Fruit fly (Drosophila melanogaster) whole organism, embryonic: ENCODE results near the gene CG9166.

Source experiments
- Abd-B ChIP-seq: fragments of 200-800 bp; sonication (Bioruptor generic); optimal IDR thresholded peaks from 2 replicates; lab custom pipeline; 2018; ENCODE audit warnings: missing biosample characterization, mild to moderate bottlenecking, missing genetic modification characterization, moderate library complexity
- Awh ChIP-seq: fragments of 200-800 bp; sonication (Bioruptor generic); IDR thresholded peaks from 2 replicates; pipeline ENCODE4, ENCODE4 v1.3.6; 2022; ENCODE audit warnings: missing biosample characterization, missing genetic modification characterization
- C15 ChIP-seq: fragments of 200-800 bp; sonication (Bioruptor generic); IDR thresholded peaks from 3 replicates; pipeline ENCODE4 v1.3.6; 2022; ENCODE audit warnings: missing biosample characterization, missing genetic modification characterization
- CG1024 ChIP-seq: fragments of 200-800 bp; sonication (Bioruptor generic); IDR thresholded peaks from 2 replicates; pipeline ENCODE4 v1.3.6; 2022; ENCODE audit warnings: missing biosample characterization, missing genetic modification characterization
- CG10431 ChIP-seq: fragments of 200-800 bp; sonication (Bioruptor generic); optimal IDR thresholded peaks from 3 replicates; lab custom pipeline; 2018; ENCODE audit warnings: missing biosample characterization, mild to moderate bottlenecking, missing genetic modification characterization
- CG11695 ChIP-seq: fragments of 200-800 bp; sonication (Bioruptor generic); IDR thresholded peaks from 3 replicates; pipeline ENCODE4 v1.3.6; 2022; ENCODE audit warnings: missing biosample characterization, missing genetic modification characterization
- CG12236 ChIP-seq: fragments of 200-800 bp; sonication (Bioruptor generic); optimal IDR thresholded peaks from 2 replicates; lab custom pipeline; 2016; ENCODE audit warnings: missing biosample characterization, missing genetic modification characterization
- CG13123 ChIP-seq: fragments of 200-800 bp; sonication (Bioruptor generic); optimal IDR thresholded peaks from 2 replicates; lab custom pipeline; 2016; ENCODE audit warnings: missing biosample characterization, missing genetic modification characterization
- CG14050 ChIP-seq: fragments of 200-800 bp; sonication (Bioruptor generic); IDR thresholded peaks from 3 replicates; pipeline ENCODE4 v1.3.6; 2022; ENCODE audit warnings: missing biosample characterization, missing genetic modification characterization
- CG16863 ChIP-seq: fragments of 200-800 bp; sonication (Bioruptor generic); optimal IDR thresholded peaks from 3 replicates; lab custom pipeline; 2016; ENCODE audit warnings: missing biosample characterization, missing genetic modification characterization
- CG1792 ChIP-seq: fragments of 200-800 bp; sonication (Bioruptor generic); optimal IDR thresholded peaks from 2 replicates; lab custom pipeline; 2016; ENCODE audit warnings: missing biosample characterization, missing genetic modification characterization
- CG18619 ChIP-seq: fragments of 200-800 bp; sonication (Bioruptor generic); optimal IDR thresholded peaks from 3 replicates; lab custom pipeline; 2017; ENCODE audit warnings: missing biosample characterization, mild to moderate bottlenecking, missing genetic modification characterization
- CG2199 ChIP-seq: fragments of 200-800 bp; sonication (Bioruptor generic); IDR thresholded peaks from 3 replicates; pipeline ENCODE4 v1.3.6; 2022; ENCODE audit warnings: missing biosample characterization, missing genetic modification characterization
- CG2712 ChIP-seq: fragments of 200-800 bp; optimal IDR thresholded peaks from 3 replicates; lab custom pipeline; 2019; ENCODE audit warnings: missing biosample characterization, mild to moderate bottlenecking, missing genetic modification characterization, moderate library complexity
- CG32767 ChIP-seq: fragments of 200-800 bp; sonication (Bioruptor generic); IDR thresholded peaks from 2 replicates; pipeline ENCODE4 v1.3.6; 2022; ENCODE audit warnings: missing biosample characterization, missing genetic modification characterization
- CG5245 ChIP-seq: fragments of 200-800 bp; sonication (Bioruptor generic); optimal IDR thresholded peaks from 3 replicates; lab custom pipeline; 2016; ENCODE audit warnings: missing biosample characterization, missing genetic modification characterization
- CG6683 ChIP-seq: fragments of 200-800 bp; sonication (Bioruptor generic); optimal IDR thresholded peaks from 2 replicates; lab custom pipeline; 2017; ENCODE audit warnings: missing biosample characterization, mild to moderate bottlenecking, missing genetic modification characterization, missing genetic modification reagents
- CG7271 ChIP-seq: fragments of 200-800 bp; sonication (Bioruptor generic); optimal IDR thresholded peaks from 2 replicates; lab custom pipeline; 2018; ENCODE audit warnings: missing biosample characterization, mild to moderate bottlenecking, missing genetic modification characterization, moderate library complexity
- CG7357 ChIP-seq: fragments of 200-800 bp; sonication (Bioruptor generic); IDR thresholded peaks from 3 replicates; pipeline ENCODE4 v1.3.6; 2022; ENCODE audit warnings: missing biosample characterization, missing genetic modification characterization
- CG7372 ChIP-seq: fragments of 200-800 bp; sonication (Bioruptor generic); IDR thresholded peaks from 2 replicates; pipeline ENCODE4 v1.3.6; 2022; ENCODE audit warnings: missing biosample characterization, missing genetic modification characterization
- ERR ChIP-seq: fragments of 200-800 bp; sonication (Bioruptor generic); optimal IDR thresholded peaks from 2 replicates; lab custom pipeline; 2016; ENCODE audit warnings: missing biosample characterization, missing genetic modification characterization
- Ets65A ChIP-seq: fragments of 200-800 bp; sonication (Bioruptor generic); peaks from one replicate; lab custom pipeline; 2016; ENCODE audit warnings: missing biosample characterization, missing genetic modification characterization
- Gug ChIP-seq: fragments of 200-800 bp; sonication (Bioruptor generic); IDR thresholded peaks from 4 replicates; pipeline ENCODE4 v1.3.6; 2022; ENCODE audit warnings: missing biosample characterization, missing genetic modification characterization
- H2.0 ChIP-seq: fragments of 200-800 bp; sonication (Bioruptor generic); IDR thresholded peaks from 2 replicates; pipeline ENCODE4 v1.3.6; 2022; ENCODE audit warnings: missing biosample characterization, missing genetic modification characterization
- Hr3 ChIP-seq: fragments of 200-800 bp; sonication (Bioruptor generic); optimal IDR thresholded peaks from 3 replicates; lab custom pipeline; 2016; ENCODE audit warnings: missing biosample characterization, missing genetic modification characterization
- MBD-R2 ChIP-seq: fragments of 200-800 bp; sonication (Bioruptor generic); IDR thresholded peaks from 2 replicates; pipeline ENCODE4 v1.3.6; 2022; ENCODE audit warnings: missing biosample characterization, missing genetic modification characterization
- NK7.1 ChIP-seq: fragments of 200-800 bp; sonication (Bioruptor generic); optimal IDR thresholded peaks from 3 replicates; lab custom pipeline; 2016; ENCODE audit warnings: missing biosample characterization, missing genetic modification characterization
- Neu2 ChIP-seq: fragments of 200-800 bp; sonication (Bioruptor generic); optimal IDR thresholded peaks from 3 replicates; lab custom pipeline; 2016; ENCODE audit warnings: missing biosample characterization, missing genetic modification characterization, borderline replicate concordance
- Optix ChIP-seq: fragments of 200-800 bp; sonication (Bioruptor generic); IDR thresholded peaks from 3 replicates; pipeline ENCODE4 v1.3.6; 2022; ENCODE audit warnings: missing biosample characterization, missing genetic modification characterization
- Rx ChIP-seq: fragments of 200-800 bp; sonication (Bioruptor generic); IDR thresholded peaks from 2 replicates; pipeline ENCODE4 v1.3.6; 2022; ENCODE audit warnings: missing biosample characterization, missing genetic modification characterization
- Side ChIP-seq: fragments of 200-800 bp; sonication (Bioruptor generic); optimal IDR thresholded peaks from 2 replicates; lab custom pipeline; 2016; ENCODE audit warnings: missing biosample characterization, missing genetic modification characterization
- Sin3A ChIP-seq: fragments of >200 bp; optimal IDR thresholded peaks from 2 replicates; lab custom pipeline; 2018
- Six4 ChIP-seq: fragments of 200-800 bp; sonication (Bioruptor generic); optimal IDR thresholded peaks from 2 replicates; lab custom pipeline; 2016; ENCODE audit warnings: missing biosample characterization, missing genetic modification characterization
- Usf ChIP-seq: fragments of 200-800 bp; sonication (Bioruptor generic); optimal IDR thresholded peaks from 2 replicates; lab custom pipeline; 2017; ENCODE audit warnings: missing genotype, missing biosample characterization, missing genetic modification characterization
- Xbp1 ChIP-seq: fragments of 200-800 bp; sonication (Bioruptor generic); optimal IDR thresholded peaks from 3 replicates; lab custom pipeline; 2016; ENCODE audit warnings: missing biosample characterization, mild to moderate bottlenecking, missing genetic modification characterization
- bab2 ChIP-seq: fragments of 200-800 bp; sonication (Bioruptor generic); optimal IDR thresholded peaks from 2 replicates; lab custom pipeline; 2016; ENCODE audit warnings: missing biosample characterization, missing genetic modification characterization
- bcd ChIP-seq: fragments of 200-800 bp; sonication (Bioruptor generic); optimal IDR thresholded peaks from 2 replicates; lab custom pipeline; 2017; ENCODE audit warnings: missing biosample characterization, mild to moderate bottlenecking, missing genetic modification characterization
- bigmax ChIP-seq: fragments of 200-800 bp; sonication (Bioruptor generic); optimal IDR thresholded peaks from 2 replicates; lab custom pipeline; 2018; ENCODE audit warnings: missing biosample characterization, mild to moderate bottlenecking, missing genetic modification characterization
- chif ChIP-seq, 2 experiments: fragments of 200-800 bp; sonication (Bioruptor generic); optimal IDR thresholded peaks; 3 replicates each; lab custom pipeline; 2016; ENCODE audit warnings: missing biosample characterization in 2 of 2, missing genetic modification characterization in 2 of 2
- crp ChIP-seq, 2 experiments: fragments of 200-800 bp; sonication (Bioruptor generic); optimal IDR thresholded peaks; 2 replicates in 1 of 2; 3 replicates in 1 of 2; lab custom pipeline; 2017; ENCODE audit warnings: missing biosample characterization in 2 of 2, missing genetic modification characterization in 2 of 2, mild to moderate bottlenecking in 1 of 2, moderate library complexity in 1 of 2
- dan ChIP-seq: fragments of 200-800 bp; sonication (Bioruptor generic); IDR thresholded peaks from 2 replicates; pipeline ENCODE4 v1.3.6; 2022; ENCODE audit warnings: missing biosample characterization, missing genetic modification characterization
- fd3F ChIP-seq: fragments of 200-800 bp; sonication (Bioruptor generic); optimal IDR thresholded peaks from 2 replicates; lab custom pipeline; 2018; ENCODE audit warnings: missing biosample characterization, mild to moderate bottlenecking, missing genetic modification characterization, moderate library complexity
- inv ChIP-seq: fragments of 200-800 bp; sonication (Bioruptor generic); IDR thresholded peaks from 2 replicates; pipeline ENCODE4 v1.3.6; 2022; ENCODE audit warnings: missing biosample characterization, missing genetic modification characterization; ENCODE audit not compliant: partially characterized antibody
- lola ChIP-seq, 3 experiments: fragments of >200 bp in 2 of 3; fragments of 200-800 bp in 1 of 3; sonication (Bioruptor generic) in 1 of 3; optimal IDR thresholded peaks; 2 replicates each; lab custom pipeline; 2017 to 2019; ENCODE audit warnings: missing biosample characterization in 3 of 3, missing genetic modification characterization in 3 of 3, mild to moderate bottlenecking in 1 of 3, moderate library complexity in 1 of 3
- otp ChIP-seq: fragments of 200-800 bp; sonication (Bioruptor generic); IDR thresholded peaks from 3 replicates; pipeline ENCODE4, ENCODE4 v1.3.6; 2022; ENCODE audit warnings: missing biosample characterization, missing genetic modification characterization
- repo ChIP-seq: fragments of 200-800 bp; sonication (Bioruptor generic); optimal IDR thresholded peaks from 2 replicates; lab custom pipeline; 2016; ENCODE audit warnings: missing biosample characterization, missing genetic modification characterization
- shn ChIP-seq: fragments of 200-800 bp; sonication (Bioruptor generic); optimal IDR thresholded peaks from 3 replicates; lab custom pipeline; 2016; ENCODE audit warnings: missing biosample characterization, missing genetic modification characterization
- tin ChIP-seq: fragments of 200-800 bp; sonication (Bioruptor generic); optimal IDR thresholded peaks from 3 replicates; lab custom pipeline; 2016; ENCODE audit warnings: missing biosample characterization, missing genetic modification characterization
- tna ChIP-seq: fragments of 200-800 bp; sonication (Bioruptor generic); IDR thresholded peaks from 2 replicates; pipeline ENCODE4 v1.3.6; 2022; ENCODE audit warnings: missing biosample characterization, missing genetic modification characterization; ENCODE audit not compliant: partially characterized antibody
- trem ChIP-seq: fragments of 200-800 bp; optimal IDR thresholded peaks from 3 replicates; lab custom pipeline; 2019; ENCODE audit warnings: missing biosample characterization, mild to moderate bottlenecking, missing genetic modification characterization, moderate library complexity

CG9166 gene

dm6 chr3L:1378862-1379543 is 28.1 kb downstream of the CG9166 start (continued):
- TF ChIP-seq inv (GFP tag; lab: Robert Waterston, UW): no peak
- TF ChIP-seq shn (GFP tag; lab: Kevin White, UChicago): no peak
- peak; percentile 22 to 47 for TF ChIP-seq chif (GFP tag; optimal IDR thresholded peaks at IDR 0.05; lab: Kevin White, UChicago)
- peak; percentile 52; the same call in 1 of the 2 replicates for TF ChIP-seq CG1024 (GFP tag; lab: Robert Waterston, UW)
- TF ChIP-seq trem (tag; lab: Kevin White, UChicago): peak; percentile 51
- peak; percentile 67 for TF ChIP-seq bab2 (GFP tag; lab: Kevin White, UChicago)
- TF ChIP-seq MBD-R2 (GFP tag; lab: Robert Waterston, UW): 0 out of 2 replicates have a peak, but pooled peaks have one; percentile 14
- no peak for TF ChIP-seq bigmax
- no peak for TF ChIP-seq CG5245 (GFP tag; lab: Kevin White, UChicago)
- no peak for TF ChIP-seq crp (GFP tag; optimal IDR thresholded peaks at IDR 0.05; lab: Kevin White, UChicago)
- TF ChIP-seq CG11695: peak; percentile 64
- no peak; the same call in 3 of the 4 replicates for TF ChIP-seq Gug (GFP tag; lab: Robert Waterston, UW)
- TF ChIP-seq ERR (GFP tag; lab: Kevin White, UChicago): no peak
- no peak for TF ChIP-seq Neu2 (GFP tag; lab: Kevin White, UChicago)
- TF ChIP-seq Side: peak; percentile 32
- no peak for TF ChIP-seq CG10431
- no peak for TF ChIP-seq CG7271
- no peak for TF ChIP-seq CG12236
- TF ChIP-seq CG7357 (GFP tag; lab: Robert Waterston, UW): peak; percentile 63; the same call in 1 of the 3 replicates
- peak; percentile 91 for TF ChIP-seq CG2199 (GFP tag; lab: Robert Waterston, UW)
- TF ChIP-seq Awh (GFP tag; lab: Robert Waterston, UW): peak; percentile 77
- TF ChIP-seq Ets65A: peak; percentile 92
- TF ChIP-seq repo (GFP tag; lab: Kevin White, UChicago): no peak
- TF ChIP-seq Hr3 (GFP tag; lab: Kevin White, UChicago): peak; percentile 31
- no peak for TF ChIP-seq dan (GFP tag; lab: Robert Waterston, UW)
- peak; percentile 17 for TF ChIP-seq tin (GFP tag; lab: Kevin White, UChicago)
- TF ChIP-seq CG2712 (tag; lab: Kevin White, UChicago): peak; percentile 86
- TF ChIP-seq otp (GFP tag; lab: Robert Waterston, UW): peak; percentile 63; the same call in 1 of the 3 replicates
- TF ChIP-seq Abd-B (GFP tag; lab: Kevin White, UChicago): peak; percentile 27
- peak; percentile 33 for TF ChIP-seq Xbp1 (GFP tag; lab: Kevin White, UChicago)
- peak; percentile 12 for TF ChIP-seq Usf (GFP tag; lab: Kevin White, UChicago)
- peak; percentile 40 for TF ChIP-seq CG18619
- TF ChIP-seq NK7.1 (GFP tag; lab: Kevin White, UChicago): peak; percentile 24
- no peak for TF ChIP-seq CG6683
- TF ChIP-seq bcd (GFP tag; lab: Kevin White, UChicago): peak; percentile 60
- no peak for TF ChIP-seq CG14050 (GFP tag; lab: Robert Waterston, UW)
- peak; percentile 53; the same call in 1 of the 2 replicates for TF ChIP-seq CG32767 (GFP tag; lab: Robert Waterston, UW)
- TF ChIP-seq tna (GFP tag; lab: Robert Waterston, UW): 0 out of 2 replicates have a peak, but pooled peaks have one; percentile 30
- peak; percentile 62; the same call in 1 of the 2 replicates for TF ChIP-seq CG7372 (GFP tag; lab: Robert Waterston, UW)
- no peak for TF ChIP-seq C15 (GFP tag; lab: Robert Waterston, UW)
- TF ChIP-seq CG13123 (GFP tag; lab: Kevin White, UChicago): no peak
- TF ChIP-seq Sin3A (lab: Kevin White, UChicago): no peak
- peak; percentile 43; the same call in 1 of the 2 replicates for TF ChIP-seq H2.0
- peak in 1 of 3 experiments; percentile 72 for TF ChIP-seq lola (GFP tag; optimal IDR thresholded peaks at IDR 0.05; lab: Kevin White, UChicago)
- TF ChIP-seq Six4 (GFP tag; lab: Kevin White, UChicago): peak; percentile 31
- peak; percentile 35 for TF ChIP-seq CG16863 (GFP tag; lab: Kevin White, UChicago)
- peak; percentile 57; the same call in 1 of the 3 replicates for TF ChIP-seq Optix
- peak; percentile 3 for TF ChIP-seq fd3F (GFP tag; lab: Kevin White, UChicago)
- TF ChIP-seq CG1792: no peak
- TF ChIP-seq Rx (GFP tag; lab: Robert Waterston, UW): peak; percentile 74
